Fruit fly (Drosophila melanogaster): ENCODE measurements around the gene Iru.

DNA sequence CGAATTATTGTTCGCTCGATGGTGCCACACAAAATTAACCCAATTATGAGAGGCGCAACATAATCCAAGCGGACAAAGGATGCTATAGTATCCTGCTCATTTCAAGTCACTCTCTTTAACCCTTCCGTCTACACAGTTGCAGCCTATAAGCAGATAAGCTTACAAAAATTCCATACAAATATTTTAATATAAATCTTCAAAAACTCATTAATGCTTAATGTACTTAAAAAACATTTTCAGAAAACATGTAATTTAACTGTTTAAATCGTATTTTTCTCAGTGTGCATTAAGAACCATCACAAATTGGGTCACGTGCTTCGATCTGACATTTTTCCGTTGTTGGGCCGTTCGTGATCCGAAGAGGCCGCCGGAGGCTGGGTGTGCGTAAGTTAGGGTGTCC, 37.4 kb upstream of the Iru start:
- no peak for TF ChIP-seq Myc (optimal IDR thresholded peaks at IDR 0.05)
- no peak for TF ChIP-seq Sin3A (optimal IDR thresholded peaks at IDR 0.05)
- no peak for TF ChIP-seq psq (optimal IDR thresholded peaks at IDR 0.05)
- no peak for TF ChIP-seq insv (optimal IDR thresholded peaks at IDR 0.05)
- TF ChIP-seq h (optimal IDR thresholded peaks at IDR 0.05) = no peak
- no peak for TF ChIP-seq ttk (optimal IDR thresholded peaks at IDR 0.05)
